Fruit fly (Drosophila melanogaster): Measurements from ENCODE around the gene fd19B.

The fd19B gene

DNA sequence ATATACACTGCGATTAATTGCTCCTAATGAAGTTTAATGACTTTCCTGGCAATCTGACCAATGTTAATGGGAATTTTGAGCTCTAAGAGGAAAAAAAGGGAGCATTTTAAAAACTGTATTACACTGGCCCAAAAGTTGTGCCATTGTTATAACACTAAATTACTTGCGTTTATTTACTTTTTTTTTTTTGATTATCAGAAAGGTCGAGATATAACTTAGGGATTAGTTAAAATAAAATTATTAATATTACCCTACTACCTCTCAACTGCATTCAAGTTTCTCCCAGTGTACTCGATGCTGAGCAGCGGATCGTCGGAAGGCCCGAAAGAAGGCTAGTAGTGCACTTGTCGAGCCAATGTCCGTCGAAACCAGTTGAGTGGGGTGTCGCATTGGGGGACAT, 38.3 kb upstream of the fd19B start:
- no peak for TF ChIP-seq Jra (GFP tag; optimal IDR thresholded peaks at IDR 0.05)
- no peak for TF ChIP-seq Sp1 (GFP tag; optimal IDR thresholded peaks at IDR 0.05)
- no peak for TF ChIP-seq CG9705 (GFP tag; optimal IDR thresholded peaks at IDR 0.05)
- no peak for TF ChIP-seq CrebA (GFP tag; optimal IDR thresholded peaks at IDR 0.05; ENCODE audit: borderline replicate concordance)
- no peak for TF ChIP-seq Myc (optimal IDR thresholded peaks at IDR 0.05)
- TF ChIP-seq Vsx2 (GFP tag; optimal IDR thresholded peaks at IDR 0.05; ENCODE audit: partially characterized antibody) = no peak
- no peak for TF ChIP-seq foxo (GFP tag; optimal IDR thresholded peaks at IDR 0.05)
- TF ChIP-seq CG32264 (GFP tag; optimal IDR thresholded peaks at IDR 0.05) = no peak
- no peak for TF ChIP-seq fru (GFP tag; optimal IDR thresholded peaks at IDR 0.05)
- no peak for TF ChIP-seq Hr78 (GFP tag; optimal IDR thresholded peaks at IDR 0.05)
- TF ChIP-seq Dif (GFP tag; optimal IDR thresholded peaks at IDR 0.05; ENCODE audit: partially characterized antibody) = no peak
- no peak for TF ChIP-seq woc (GFP tag; optimal IDR thresholded peaks at IDR 0.05)
- TF ChIP-seq GATAd (GFP tag; optimal IDR thresholded peaks at IDR 0.05) = no peak
- TF ChIP-seq rgr (GFP tag; optimal IDR thresholded peaks at IDR 0.05) = no peak
- TF ChIP-seq br (GFP tag; optimal IDR thresholded peaks at IDR 0.05) = no peak
- TF ChIP-seq Abd-B (GFP tag; optimal IDR thresholded peaks at IDR 0.05) = no peak
- TF ChIP-seq h (GFP tag; optimal IDR thresholded peaks at IDR 0.05) = no peak
- TF ChIP-seq Dfd (GFP tag; optimal IDR thresholded peaks at IDR 0.05) = no peak
- no peak for TF ChIP-seq ey (GFP tag; optimal IDR thresholded peaks at IDR 0.05)

DNA sequence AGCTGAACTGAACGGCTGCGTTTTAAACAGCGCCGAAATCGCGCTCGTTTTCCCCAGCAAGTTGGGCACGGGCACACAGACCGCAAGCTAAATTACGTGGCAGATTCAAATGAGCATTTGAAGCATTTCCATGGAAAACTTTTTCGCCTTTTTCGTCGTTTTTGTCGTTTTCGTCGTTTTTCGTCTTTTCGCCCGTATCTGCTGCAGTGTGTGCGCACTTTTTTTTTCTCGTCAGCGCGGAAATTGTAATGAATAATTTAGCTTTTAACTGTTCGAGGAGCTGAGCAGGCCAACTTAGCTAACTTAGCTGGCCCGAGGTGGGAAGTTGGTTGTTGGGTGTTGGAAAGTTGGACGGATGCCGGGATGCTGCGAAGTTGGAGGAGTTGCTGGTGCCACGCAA, 37.3 kb upstream of the fd19B start:
- TF ChIP-seq rgr (GFP tag; optimal IDR thresholded peaks at IDR 0.05) (no peak), Dfd (GFP tag; optimal IDR thresholded peaks at IDR 0.05) (no peak), Dif (GFP tag; optimal IDR thresholded peaks at IDR 0.05; ENCODE audit: partially characterized antibody) (no peak), dmrt93B (GFP tag; optimal IDR thresholded peaks at IDR 0.05) (no peak), foxo (GFP tag; optimal IDR thresholded peaks at IDR 0.05) (no peak), Abd-B (GFP tag; optimal IDR thresholded peaks at IDR 0.05) (no peak), CrebA (GFP tag; optimal IDR thresholded peaks at IDR 0.05; ENCODE audit: borderline replicate concordance) (no peak), br (GFP tag; optimal IDR thresholded peaks at IDR 0.05) (no peak), usp (GFP tag; optimal IDR thresholded peaks at IDR 0.05) (no peak), GATAd (GFP tag; optimal IDR thresholded peaks at IDR 0.05) (no peak), tai (GFP tag; optimal IDR thresholded peaks at IDR 0.05) (no peak), OdsH (GFP tag; optimal IDR thresholded peaks at IDR 0.05) (no peak)

DNA sequence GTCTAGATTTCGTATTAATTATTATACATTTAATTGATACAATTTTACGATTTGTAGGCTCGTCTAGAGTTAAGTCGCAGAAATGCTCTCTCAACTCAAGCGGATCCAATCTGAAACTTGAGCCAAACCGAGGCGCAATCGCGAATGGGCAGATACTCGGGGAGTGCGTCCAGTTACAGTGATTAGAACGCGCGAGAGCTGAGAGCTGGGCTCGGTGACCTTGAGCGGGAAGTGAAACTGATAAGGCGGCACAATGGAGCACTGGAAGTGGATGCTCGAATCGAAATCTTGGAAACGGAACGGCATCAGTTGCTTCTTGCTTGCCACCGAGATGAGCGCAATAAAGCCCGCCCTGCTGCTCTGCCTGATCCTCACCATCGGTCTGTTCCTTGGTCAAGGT, 29.9 kb upstream of the fd19B start, which contains the start of gene CG34331:
Gene CG34331, plus strand, starts transcription at position 301 of the 400 bp plus-strand sequence.
- TF ChIP-seq Vsx2 (GFP tag; optimal IDR thresholded peaks at IDR 0.05; ENCODE audit: partially characterized antibody) = no peak
- no peak for TF ChIP-seq jim (GFP tag; optimal IDR thresholded peaks at IDR 0.05)
- TF ChIP-seq CrebA (GFP tag; optimal IDR thresholded peaks at IDR 0.05; ENCODE audit: borderline replicate concordance) = no peak
- TF ChIP-seq Sp1 (GFP tag; optimal IDR thresholded peaks at IDR 0.05) = no peak
- no peak for TF ChIP-seq Hnf4 (GFP tag; optimal IDR thresholded peaks at IDR 0.05)
- TF ChIP-seq dl (GFP tag; optimal IDR thresholded peaks at IDR 0.05; ENCODE audit: insufficient read depth in 1 of 2, partially characterized antibody in 2 of 2) = no peak
- no peak for TF ChIP-seq tai (GFP tag; optimal IDR thresholded peaks at IDR 0.05)
- no peak for TF ChIP-seq lola (GFP tag; optimal IDR thresholded peaks at IDR 0.05)
- TF ChIP-seq ey (GFP tag; optimal IDR thresholded peaks at IDR 0.05) = no peak
- TF ChIP-seq rgr (GFP tag; optimal IDR thresholded peaks at IDR 0.05) = no peak
- no peak for TF ChIP-seq sv (GFP tag; optimal IDR thresholded peaks at IDR 0.05)
- TF ChIP-seq br (GFP tag; optimal IDR thresholded peaks at IDR 0.05) = no peak
- TF ChIP-seq OdsH (GFP tag; optimal IDR thresholded peaks at IDR 0.05) = no peak

DNA sequence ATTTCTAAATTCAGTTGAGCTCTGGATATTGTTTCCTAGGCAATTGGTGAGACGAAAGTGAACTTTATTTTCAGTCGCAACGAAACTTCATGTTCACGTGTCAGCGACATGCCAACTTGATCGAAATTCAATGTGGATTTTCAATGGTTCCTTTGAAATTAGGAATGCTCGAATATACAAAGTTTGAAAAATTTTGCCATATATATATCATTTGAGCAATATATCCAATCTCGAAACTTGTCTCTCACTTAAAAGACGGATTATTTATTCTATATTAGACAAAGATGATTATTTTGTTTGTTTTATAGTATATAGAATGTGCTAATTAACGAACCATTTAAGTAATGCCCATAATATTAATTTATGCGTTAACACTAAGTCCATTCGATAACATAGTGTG, 18.3 kb upstream of the fd19B start, which contains the start of gene karr:
Gene karr, minus strand, starts transcription at position 101 of the 400 bp plus-strand sequence.
- TF ChIP-seq br (GFP tag; optimal IDR thresholded peaks at IDR 0.05) (no peak), pan (optimal IDR thresholded peaks at IDR 0.05) (no peak), Abd-B (GFP tag; optimal IDR thresholded peaks at IDR 0.05) (no peak), Dif (GFP tag; optimal IDR thresholded peaks at IDR 0.05; ENCODE audit: partially characterized antibody) (no peak), Sp1 (GFP tag; optimal IDR thresholded peaks at IDR 0.05) (no peak), Hr78 (GFP tag; optimal IDR thresholded peaks at IDR 0.05) (no peak), rgr (GFP tag; optimal IDR thresholded peaks at IDR 0.05) (no peak), h (GFP tag; optimal IDR thresholded peaks at IDR 0.05) (no peak), Dfd (GFP tag; optimal IDR thresholded peaks at IDR 0.05) (no peak), Myc (optimal IDR thresholded peaks at IDR 0.05) (no peak), CG32264 (GFP tag; optimal IDR thresholded peaks at IDR 0.05) (no peak), Jra (GFP tag; optimal IDR thresholded peaks at IDR 0.05) (no peak), sage (GFP tag; optimal IDR thresholded peaks at IDR 0.05) (no peak), psq (GFP tag; optimal IDR thresholded peaks at IDR 0.05) (no peak), woc (GFP tag; optimal IDR thresholded peaks at IDR 0.05) (no peak), dmrt93B (GFP tag; optimal IDR thresholded peaks at IDR 0.05) (no peak), lola (GFP tag; optimal IDR thresholded peaks at IDR 0.05) (no peak), Hr83 (GFP tag; optimal IDR thresholded peaks at IDR 0.05; ENCODE audit: poor library complexity, severe bottlenecking) (no peak)

All from whole organism, wandering third instar larva.